Worm (Caenorhabditis elegans) whole organism, late embryonic: ENCODE results near the gene ZK1307.2.

Experiments
- C08G9.2 ChIP-seq: sonication (generic microtip); optimal IDR thresholded peaks from 2 replicates; lab custom pipeline; 2016; ENCODE audit warnings: mild to moderate bottlenecking, missing genetic modification characterization, moderate library complexity, missing compliant biosample characterization
- K02D7.2 ChIP-seq: sonication (generic microtip); optimal IDR thresholded peaks from 2 replicates; lab custom pipeline; 2017; ENCODE audit warnings: mild to moderate bottlenecking, missing genetic modification characterization, missing compliant biosample characterization
- T23F11.4 ChIP-seq: fragments of 200-800 bp; sonication (Bioruptor generic); optimal IDR thresholded peaks from 2 replicates; lab custom pipeline; 2018; ENCODE audit warnings: mild to moderate bottlenecking, missing genetic modification characterization, missing compliant biosample characterization
- Y22D7AL.16 ChIP-seq: sonication (generic microtip); optimal IDR thresholded peaks from 2 replicates; lab custom pipeline; 2016; ENCODE audit warnings: missing genetic modification characterization, missing compliant biosample characterization
- ahr-1 ChIP-seq: sonication (generic microtip); optimal IDR thresholded peaks from 2 replicates; lab custom pipeline; 2016; ENCODE audit warnings: missing genetic modification characterization, missing compliant biosample characterization
- ama-1 ChIP-seq: fragments of 150-350 bp; optimal IDR thresholded peaks from 2 replicates; lab custom pipeline; 2014
- ceh-14 ChIP-seq: sonication (generic microtip); optimal IDR thresholded peaks from 2 replicates; lab custom pipeline; 2016; ENCODE audit warnings: missing genotype, missing genetic modification characterization, missing compliant biosample characterization
- ceh-18 ChIP-seq: sonication (generic microtip); optimal IDR thresholded peaks from 2 replicates; lab custom pipeline; 2016; ENCODE audit warnings: missing genetic modification characterization, missing compliant biosample characterization
- ceh-19 ChIP-seq: fragments of 200-800 bp; sonication (Bioruptor generic); optimal IDR thresholded peaks from 2 replicates; lab custom pipeline; 2018; ENCODE audit warnings: mild to moderate bottlenecking, missing genetic modification characterization, missing compliant biosample characterization
- ceh-2 ChIP-seq: sonication (generic microtip); optimal IDR thresholded peaks from 2 replicates; lab custom pipeline; 2016; ENCODE audit warnings: missing genotype, missing genetic modification characterization, missing compliant biosample characterization
- ceh-22 ChIP-seq: sonication (generic microtip); optimal IDR thresholded peaks from 2 replicates; lab custom pipeline; 2017; ENCODE audit warnings: missing biosample characterization, missing genetic modification characterization
- ceh-30 ChIP-seq: fragments of 150-350 bp; optimal IDR thresholded peaks from 2 replicates; lab custom pipeline; 2014; ENCODE audit warnings: missing biosample characterization, missing genetic modification characterization
- ceh-34 ChIP-seq: sonication (generic microtip); optimal IDR thresholded peaks from 2 replicates; lab custom pipeline; 2016; ENCODE audit warnings: mild to moderate bottlenecking, missing genetic modification characterization, missing compliant biosample characterization
- ceh-45 ChIP-seq: fragments of 200-800 bp; sonication (Bioruptor generic); IDR thresholded peaks from 2 replicates; pipeline ENCODE4 v1.3.6; 2022; ENCODE audit warnings: missing genetic modification reagents, missing genetic modification characterization, missing compliant biosample characterization
- ceh-48 ChIP-seq: sonication (generic microtip); optimal IDR thresholded peaks from 2 replicates; lab custom pipeline; 2016; ENCODE audit warnings: missing genetic modification characterization, inconsistent platforms, missing compliant biosample characterization
- ceh-6 ChIP-seq: fragments of 200-800 bp; sonication (Bioruptor generic); optimal IDR thresholded peaks from 2 replicates; lab custom pipeline; 2018; ENCODE audit warnings: mild to moderate bottlenecking, missing genetic modification characterization, missing compliant biosample characterization
- che-1 ChIP-seq: sonication (generic microtip); optimal IDR thresholded peaks from 2 replicates; lab custom pipeline; 2016; ENCODE audit warnings: mild to moderate bottlenecking, missing genetic modification characterization, missing compliant biosample characterization
- dmd-4 ChIP-seq: sonication (generic microtip); optimal IDR thresholded peaks from 2 replicates; lab custom pipeline; 2016; ENCODE audit warnings: borderline replicate concordance, missing genetic modification characterization, missing compliant biosample characterization
- elt-2 ChIP-seq: sonication (generic microtip); optimal IDR thresholded peaks from 2 replicates; lab custom pipeline; 2016; ENCODE audit warnings: missing genetic modification reagents, missing genetic modification characterization, missing compliant biosample characterization
- ets-4 ChIP-seq: sonication (generic microtip); optimal IDR thresholded peaks from 2 replicates; lab custom pipeline; 2016; ENCODE audit warnings: missing genetic modification characterization, missing compliant biosample characterization
- fkh-10 ChIP-seq: fragments of 150-350 bp; optimal IDR thresholded peaks from 2 replicates; lab custom pipeline; 2014; ENCODE audit warnings: missing biosample characterization, missing genetic modification reagents, missing genetic modification characterization
- gmeb-2 ChIP-seq: sonication (generic microtip); optimal IDR thresholded peaks from 2 replicates; lab custom pipeline; 2016; ENCODE audit warnings: missing genetic modification characterization, inconsistent platforms, missing compliant biosample characterization
- hlh-13 ChIP-seq: fragments of 200-800 bp; sonication (Bioruptor generic); optimal IDR thresholded peaks from 2 replicates; lab custom pipeline; 2018; ENCODE audit warnings: mild to moderate bottlenecking, missing genetic modification characterization, missing compliant biosample characterization
- hlh-8 ChIP-seq: sonication (generic microtip); optimal IDR thresholded peaks from 2 replicates; lab custom pipeline; 2016; ENCODE audit warnings: missing genotype, missing genetic modification characterization, missing compliant biosample characterization
- lin-11 ChIP-seq: fragments of 200-800 bp; sonication (Bioruptor generic); optimal IDR thresholded peaks from 2 replicates; lab custom pipeline; 2018; ENCODE audit warnings: mild to moderate bottlenecking, missing genetic modification characterization, missing compliant biosample characterization
- madf-2 ChIP-seq: sonication (generic microtip); optimal IDR thresholded peaks from 2 replicates; lab custom pipeline; 2017; ENCODE audit warnings: missing genetic modification characterization, missing compliant biosample characterization
- mec-3 ChIP-seq: sonication (generic microtip); optimal IDR thresholded peaks from 2 replicates; lab custom pipeline; 2016; ENCODE audit warnings: borderline replicate concordance, missing genetic modification characterization, missing compliant biosample characterization
- odd-2 ChIP-seq: sonication (generic microtip); optimal IDR thresholded peaks from 2 replicates; lab custom pipeline; 2017; ENCODE audit warnings: antibody characterized with exemption, mild to moderate bottlenecking, missing genetic modification characterization, missing compliant biosample characterization
- ref-2 ChIP-seq: sonication (generic microtip); optimal IDR thresholded peaks from 2 replicates; lab custom pipeline; 2016; ENCODE audit warnings: missing genetic modification characterization, missing compliant biosample characterization
- rnt-1 ChIP-seq: sonication (generic microtip); optimal IDR thresholded peaks from 2 replicates; lab custom pipeline; 2016; ENCODE audit warnings: missing genetic modification characterization, missing compliant biosample characterization
- sox-2 ChIP-seq: fragments of 200-800 bp; sonication (Bioruptor generic); IDR thresholded peaks from 2 replicates; pipeline ENCODE4 v1.3.6; 2022; ENCODE audit warnings: missing genetic modification reagents, missing genetic modification characterization, missing compliant biosample characterization
- syd-9 ChIP-seq: sonication (generic microtip); optimal IDR thresholded peaks from 2 replicates; lab custom pipeline; 2016; ENCODE audit warnings: mild to moderate bottlenecking, missing genetic modification characterization, moderate library complexity, missing compliant biosample characterization
- tbx-2 ChIP-seq: sonication (generic microtip); optimal IDR thresholded peaks from 2 replicates; lab custom pipeline; 2016; ENCODE audit warnings: missing genetic modification characterization, missing compliant biosample characterization
- tbx-7 ChIP-seq: sonication (generic microtip); optimal IDR thresholded peaks from 2 replicates; lab custom pipeline; 2016; ENCODE audit warnings: missing genotype, missing genetic modification characterization, missing compliant biosample characterization
- ttx-3 ChIP-seq: sonication (generic microtip); optimal IDR thresholded peaks from 2 replicates; lab custom pipeline; 2016; ENCODE audit warnings: missing genetic modification reagents, missing genetic modification characterization, missing compliant biosample characterization
- unc-3 ChIP-seq, 2 experiments: fragments of 200-800 bp in 1 of 2; sonication (Bioruptor generic) in 1 of 2; sonication (generic microtip) in 1 of 2; conservative IDR thresholded peaks in 1 of 2; optimal IDR thresholded peaks in 1 of 2; 2 replicates each; pipeline versions ENCODE4 v1.3.6 to Lab custom; 2016 to 2022; ENCODE audit warnings: missing compliant biosample characterization in 2 of 2, missing genetic modification characterization in 2 of 2, missing genetic modification reagents in 1 of 2
- unc-42 ChIP-seq: sonication (generic microtip); optimal IDR thresholded peaks from 2 replicates; lab custom pipeline; 2016; ENCODE audit warnings: missing genotype, missing genetic modification characterization, missing compliant biosample characterization
- unc-86 ChIP-seq: sonication (generic microtip); optimal IDR thresholded peaks from 2 replicates; lab custom pipeline; 2016; ENCODE audit warnings: missing genetic modification characterization, missing compliant biosample characterization

Gene ZK1307.2

DNA sequence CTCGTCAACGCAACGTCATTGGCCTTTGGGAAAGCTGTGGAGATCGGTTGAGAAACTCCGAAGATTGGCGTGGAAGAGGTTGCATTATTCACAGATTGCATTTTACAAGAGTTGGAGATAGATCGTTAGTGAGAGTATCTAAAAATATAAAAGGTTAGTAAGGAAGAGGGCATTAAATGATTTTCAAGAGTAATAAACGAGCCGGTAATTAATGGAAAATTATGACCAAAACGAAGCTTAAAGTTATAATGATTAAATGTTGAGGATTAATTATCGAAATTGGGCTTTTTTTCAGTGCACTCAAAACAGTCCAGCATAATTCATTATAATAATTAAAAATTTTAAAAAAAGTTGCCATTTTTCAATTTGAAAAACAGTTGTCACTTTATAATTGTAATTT lies 44.5 kb downstream of the ZK1307.2 start, which contains the start of gene pap-2:
Gene pap-2 (minus strand): TSS at position 101 of the 400 bp plus-strand sequence.
- TF ChIP-seq ama-1 (no peak), ceh-14 (no peak), tbx-2 (no peak), tbx-7 (tag; lab: Kevin White, UChicago) (no peak), ttx-3 (tag; lab: Kevin White, UChicago) (no peak), rnt-1 (tag; lab: Kevin White, UChicago) (no peak), ets-4 (tag; lab: Kevin White, UChicago) (no peak), dmd-4 (tag; lab: Kevin White, UChicago) (no peak), hlh-8 (tag; lab: Kevin White, UChicago) (no peak), unc-42 (no peak), ceh-6 (GFP tag; lab: Kevin White, UChicago) (no peak), che-1 (tag; lab: Kevin White, UChicago) (no peak), Y22D7AL.16 (tag; lab: Kevin White, UChicago) (no peak), ceh-22 (no peak), elt-2 (tag; lab: Kevin White, UChicago) (no peak), K02D7.2 (tag; lab: Kevin White, UChicago) (no peak), fkh-10 (GFP tag; lab: Kevin White, UChicago) (no peak)

ce11 chrII:9607137-9607536 lies 46.6 kb downstream of the ZK1307.2 start:
- no peak for TF ChIP-seq sox-2
- TF ChIP-seq ceh-19, result no peak
- TF ChIP-seq madf-2 (tag; lab: Kevin White, UChicago), result no peak
- no peak for TF ChIP-seq ceh-48 (tag; lab: Kevin White, UChicago)

DNA sequence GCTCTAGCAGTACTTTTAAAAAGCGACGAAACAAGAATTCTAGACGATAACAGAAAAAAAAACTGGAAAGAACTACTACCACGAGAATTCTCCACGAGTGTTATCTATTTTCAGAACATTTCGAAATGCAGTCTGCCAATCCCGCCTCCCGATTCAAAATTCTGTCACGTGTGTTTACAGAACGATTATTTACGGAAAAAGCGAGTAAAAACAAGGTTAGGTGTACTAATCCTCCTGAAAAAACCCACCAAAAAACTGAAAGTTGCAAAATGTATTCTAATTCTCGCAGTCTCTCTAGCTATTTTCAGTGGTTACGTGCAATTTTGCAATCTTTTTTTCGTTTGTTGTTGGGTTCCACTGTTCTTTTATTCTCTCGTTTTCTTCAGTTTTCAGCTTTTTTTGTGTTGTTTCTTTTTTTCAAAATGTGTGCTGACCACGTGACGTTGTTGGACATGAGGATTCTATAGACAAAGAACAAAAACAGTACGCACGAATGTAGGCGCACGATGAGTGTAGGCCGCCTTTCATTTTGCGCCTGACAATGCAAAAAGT lies 47.2 kb downstream of the ZK1307.2 start:
- TF ChIP-seq ceh-45 (GFP tag; lab: Robert Waterston, UW), result no peak
- no peak for TF ChIP-seq ama-1
- no peak for TF ChIP-seq ceh-14
- TF ChIP-seq odd-2 (tag; lab: Kevin White, UChicago), result no peak
- TF ChIP-seq tbx-7 (tag; lab: Kevin White, UChicago), result no peak
- no peak for TF ChIP-seq ceh-30 (tag; lab: Kevin White, UChicago)
- no peak for TF ChIP-seq dmd-4 (tag; lab: Kevin White, UChicago)
- no peak for TF ChIP-seq rnt-1 (tag; lab: Kevin White, UChicago)
- no peak for TF ChIP-seq gmeb-2 (tag; lab: Kevin White, UChicago)
- TF ChIP-seq hlh-13 (GFP tag; lab: Kevin White, UChicago), result no peak
- no peak for TF ChIP-seq ceh-2
- TF ChIP-seq sox-2, result no peak
- no peak for TF ChIP-seq unc-42
- no peak for TF ChIP-seq lin-11 (tag; lab: Kevin White, UChicago)
- no peak for TF ChIP-seq unc-86 (tag; lab: Kevin White, UChicago)
- TF ChIP-seq ceh-34 (tag; lab: Kevin White, UChicago), result no peak
- TF ChIP-seq T23F11.4 (GFP tag; lab: Kevin White, UChicago), result no peak

- no peak for TF ChIP-seq mec-3
- no peak for TF ChIP-seq unc-42
- no peak for TF ChIP-seq ref-2
- no peak for TF ChIP-seq hlh-8 (tag; lab: Kevin White, UChicago)
- no peak for TF ChIP-seq unc-3 (GFP tag; conservative IDR thresholded peaks at IDR 0.05; lab: Robert Waterston, UW)
- no peak for TF ChIP-seq unc-3 (tag; optimal IDR thresholded peaks at IDR 0.05; lab: Kevin White, UChicago)
- no peak for TF ChIP-seq syd-9
- TF ChIP-seq unc-86 (tag; lab: Kevin White, UChicago), result no peak
- no peak for TF ChIP-seq odd-2 (tag; lab: Kevin White, UChicago)
- TF ChIP-seq ceh-6 (GFP tag; lab: Kevin White, UChicago), result no peak
- no peak for TF ChIP-seq C08G9.2 (tag; lab: Kevin White, UChicago)
- TF ChIP-seq K02D7.2 (tag; lab: Kevin White, UChicago), result no peak
- TF ChIP-seq elt-2 (tag; lab: Kevin White, UChicago), result no peak
- no peak for TF ChIP-seq ahr-1 (tag; lab: Kevin White, UChicago)
- TF ChIP-seq gmeb-2 (tag; lab: Kevin White, UChicago), result no peak
- no peak for TF ChIP-seq ttx-3 (tag; lab: Kevin White, UChicago)
- no peak for TF ChIP-seq ceh-18 (tag; lab: Kevin White, UChicago)
These were observed 47.8 kb downstream of the ZK1307.2 start for ce11 chrII:9605954-9606353.
